In the genomic region with DNA sequence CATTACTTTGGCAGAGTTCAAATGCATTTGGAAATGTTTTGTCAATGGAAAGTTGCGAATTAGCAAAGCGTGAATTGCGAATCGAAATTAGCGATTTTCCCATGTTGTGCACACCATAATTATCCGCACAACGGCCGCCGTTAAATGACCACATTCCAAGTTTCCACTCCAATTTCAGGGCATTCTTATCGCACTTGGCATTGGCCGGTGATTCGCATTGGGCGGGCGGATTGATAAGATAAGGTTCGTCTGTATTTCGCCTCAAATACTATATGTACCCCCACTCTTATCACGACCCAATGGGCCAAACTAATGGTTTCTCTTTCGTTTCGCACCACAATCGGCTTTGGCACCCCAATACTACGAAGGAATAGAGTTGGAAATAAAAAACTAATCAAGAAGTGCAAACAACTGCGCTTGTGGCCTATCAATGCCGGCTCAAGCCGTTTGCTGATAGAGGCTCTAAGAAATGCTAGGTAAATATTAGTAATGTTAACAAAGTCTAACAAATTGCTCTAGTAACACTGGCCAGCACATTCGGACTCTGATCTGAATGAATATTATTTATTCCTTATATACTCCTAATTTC, we compare ENCODE assay signal across 3 fruit fly cellular contexts.
TF ChIP-seq lines count a peak whose summit lies in the region.

No protein-coding gene starts in this region.

- TF ChIP-seq CTCF in whole organism, embryonic (GFP tag; optimal IDR thresholded peaks at IDR 0.05; lab: Kevin White, UChicago), result no peak

TF ChIP-seq in whole organism, adult, 20 proteins besides CTCF, POLR2A, EP300 and RAD21:
- TF ChIP-seq Clk (GFP tag; optimal IDR thresholded peaks at IDR 0.05; lab: Kevin White, UChicago) (no peak), CG7101 (tag; optimal IDR thresholded peaks at IDR 0.05; lab: Kevin White, UChicago) (peak; percentile 45), Hr96 (GFP tag; optimal IDR thresholded peaks at IDR 0.05; lab: Kevin White, UChicago) (no peak), kay (GFP tag; lab: Kevin White, UChicago; ENCODE audit: borderline replicate concordance) (peak; percentile 97), CG1620 (GFP tag; optimal IDR thresholded peaks at IDR 0.05; lab: Kevin White, UChicago) (no peak), cnc (optimal IDR thresholded peaks at IDR 0.05; lab: Kevin White, UChicago) (no peak), Crg-1 (GFP tag; optimal IDR thresholded peaks at IDR 0.05; lab: Kevin White, UChicago) (no peak), CG11617 (GFP tag; optimal IDR thresholded peaks at IDR 0.05; lab: Kevin White, UChicago) (peak; percentile 53), tj (GFP tag; optimal IDR thresholded peaks at IDR 0.05; lab: Kevin White, UChicago) (no peak), bab1 (GFP tag; optimal IDR thresholded peaks at IDR 0.05; lab: Kevin White, UChicago) (no peak), CG5204 (GFP tag; optimal IDR thresholded peaks at IDR 0.05; lab: Kevin White, UChicago) (no peak), toe (GFP tag; optimal IDR thresholded peaks at IDR 0.05; lab: Kevin White, UChicago) (peak; percentile 36), Mnt (GFP tag; optimal IDR thresholded peaks at IDR 0.05; lab: Kevin White, UChicago) (peak; percentile 45), CG7045 (GFP tag; optimal IDR thresholded peaks at IDR 0.05; lab: Kevin White, UChicago) (no peak), CG33017 (tag; optimal IDR thresholded peaks at IDR 0.05; lab: Kevin White, UChicago) (peak; percentile 44), CG14711 (tag; optimal IDR thresholded peaks at IDR 0.05; lab: Kevin White, UChicago) (no peak), pad (GFP tag; optimal IDR thresholded peaks at IDR 0.05; lab: Kevin White, UChicago) (no peak), CG12768 (GFP tag; optimal IDR thresholded peaks at IDR 0.05; lab: Kevin White, UChicago) (peak; percentile 40), ovo (GFP tag; optimal IDR thresholded peaks at IDR 0.05; lab: Kevin White, UChicago) (peak; percentile 21), cic (GFP tag; optimal IDR thresholded peaks at IDR 0.05; lab: Kevin White, UChicago) (peak; percentile 93)

TF ChIP-seq in whole organism, embryonic, 481 proteins besides CTCF, POLR2A, EP300 and RAD21:
- TF ChIP-seq stc (GFP tag; IDR thresholded peaks at IDR 0.05; lab: Robert Waterston, UW) (peak; percentile 12; the same call in 1 of the 2 replicates), exex (tag; optimal IDR thresholded peaks at IDR 0.05; lab: Kevin White, UChicago) (peak; percentile 82), ftz-f1 (GFP tag; optimal IDR thresholded peaks at IDR 0.05; lab: Kevin White, UChicago) (peak; percentile 27), ci (GFP tag; IDR thresholded peaks at IDR 0.05; lab: Robert Waterston, UW) (peak; percentile 50; the same call in 2 of the 3 replicates), Nf-YC (tag; optimal IDR thresholded peaks at IDR 0.05; lab: Kevin White, UChicago) (peak; percentile 17), chinmo (GFP tag; IDR thresholded peaks at IDR 0.05; lab: Robert Waterston, UW; ENCODE audit: partially characterized antibody) (0 out of 4 replicates have a peak, but pooled peaks have one; percentile 64), sd (tag; optimal IDR thresholded peaks at IDR 0.05; lab: Kevin White, UChicago) (peak; percentile 88), Scr (GFP tag; IDR thresholded peaks at IDR 0.05; lab: Robert Waterston, UW; ENCODE audit: partially characterized antibody) (no peak), sens (GFP tag; lab: Kevin White, UChicago) (peak; percentile 8), HmgZ (tag; optimal IDR thresholded peaks at IDR 0.05; lab: Kevin White, UChicago) (peak; percentile 32), Doc3 (GFP tag; IDR thresholded peaks at IDR 0.05; lab: Robert Waterston, UW; ENCODE audit: partially characterized antibody) (0 out of 3 replicates have a peak, but pooled peaks have one; percentile 15), B-H2 (GFP tag; optimal IDR thresholded peaks at IDR 0.05; lab: Kevin White, UChicago) (peak; percentile 16), GATAe (GFP tag; conservative IDR thresholded peaks at IDR 0.05; lab: Robert Waterston, UW) (peak; percentile 90), mirr (GFP tag; optimal IDR thresholded peaks at IDR 0.05; lab: Kevin White, UChicago) (peak; percentile 6), cg (GFP tag; optimal IDR thresholded peaks at IDR 0.05; lab: Kevin White, UChicago) (peak; percentile 12), so (GFP tag; IDR thresholded peaks at IDR 0.05; lab: Robert Waterston, UW) (no peak), CG34376 (GFP tag; optimal IDR thresholded peaks at IDR 0.05; lab: Kevin White, UChicago) (peak; percentile 4), Med (GFP tag; lab: Kevin White, UChicago) (peak; percentile 70), CG13123 (GFP tag; optimal IDR thresholded peaks at IDR 0.05; lab: Kevin White, UChicago) (no peak), CG17359 (tag; optimal IDR thresholded peaks at IDR 0.05; lab: Kevin White, UChicago) (no peak), sug (tag; optimal IDR thresholded peaks at IDR 0.05; lab: Kevin White, UChicago) (peak; percentile 73), CG6813 (GFP tag; optimal IDR thresholded peaks at IDR 0.05; lab: Kevin White, UChicago) (peak; percentile 12), Atf6 (GFP tag; IDR thresholded peaks at IDR 0.05; lab: Robert Waterston, UW) (no peak; the same call in 1 of the 2 replicates)

TF ChIP-seq in whole organism, prepupa, 60 proteins besides CTCF, POLR2A, EP300 and RAD21:
- TF ChIP-seq CG6854 (GFP tag; optimal IDR thresholded peaks at IDR 0.05; lab: Kevin White, UChicago) (no peak), fkh (GFP tag; optimal IDR thresholded peaks at IDR 0.05; lab: Kevin White, UChicago) (peak; percentile 72)
